Worm (Caenorhabditis elegans): ENCODE results near the gene rod-1.

DNA sequence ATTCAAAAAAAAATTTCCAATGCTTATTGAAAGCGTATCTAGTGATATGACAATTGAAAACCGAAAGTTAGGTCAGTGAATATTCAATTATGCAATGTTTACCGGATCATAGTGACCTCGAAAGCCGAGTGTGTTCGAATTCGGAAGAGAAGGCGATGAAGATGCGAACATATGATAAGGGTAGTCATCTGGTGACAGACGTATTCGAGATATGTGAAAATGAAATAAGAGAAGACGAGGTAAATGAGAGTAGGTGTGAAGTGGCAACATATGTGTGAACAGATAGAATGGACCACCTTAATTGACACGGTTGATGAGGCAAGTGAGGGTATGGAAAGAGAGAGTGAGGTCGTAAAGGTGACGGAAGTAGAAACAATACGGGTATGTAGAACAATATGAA is 23.4 kb upstream of the rod-1 start:
- TF ChIP-seq Y67H2A.10 (GFP tag; conservative IDR thresholded peaks at IDR 0.05) (no peak), tbp1 (GFP tag; optimal IDR thresholded peaks at IDR 0.05) (no peak), efl-1 (GFP tag; optimal IDR thresholded peaks at IDR 0.05) (no peak), ama-1 (optimal IDR thresholded peaks at IDR 0.05) (no peak), ama-1 (GFP tag; optimal IDR thresholded peaks at IDR 0.05) (no peak), unc-62 (GFP tag; optimal IDR thresholded peaks at IDR 0.05) (no peak)

All from whole organism, young adult.